Worm (Caenorhabditis elegans): Measurements from ENCODE around the gene ZC487.1.

DNA sequence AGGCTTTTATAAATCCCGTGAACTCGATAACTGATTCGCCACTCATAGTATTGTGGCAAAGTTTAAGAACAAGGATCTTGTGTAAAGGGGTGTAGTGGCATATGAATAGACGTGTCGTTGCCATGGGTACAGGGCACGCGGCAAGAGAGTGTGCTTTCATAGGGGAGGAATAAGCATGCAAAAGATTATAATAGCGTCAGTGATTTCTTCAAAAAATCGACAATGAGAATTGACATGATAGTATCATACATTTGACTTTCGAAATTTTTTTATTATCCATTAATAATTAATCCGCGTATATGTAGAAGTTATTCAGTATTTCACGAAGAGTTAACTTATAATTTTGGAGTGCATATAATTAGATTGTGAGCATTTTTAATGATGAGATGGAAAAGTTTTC lies 37.6 kb downstream of the ZC487.1 start, which contains the start of gene bbs-8:
- TF ChIP-seq dao-5 (tag; optimal IDR thresholded peaks at IDR 0.05) = no peak
- TF ChIP-seq him-1 (tag; optimal IDR thresholded peaks at IDR 0.05) = no peak
- TF ChIP-seq W03F9.2 (tag; optimal IDR thresholded peaks at IDR 0.05) = no peak

Data from whole organism, L4/young adult.